Fruit fly (Drosophila melanogaster) whole organism, embryonic: ENCODE measurements around the gene Sfp78E.

Experiments used
- CG12219 ChIP-seq: fragments of 200-800 bp; sonication (Bioruptor generic); optimal IDR thresholded peaks from 3 replicates; lab custom pipeline; 2018; ENCODE audit warnings: missing biosample characterization, mild to moderate bottlenecking, missing genetic modification characterization
- CG12942 ChIP-seq: fragments of 200-800 bp; sonication (Bioruptor generic); optimal IDR thresholded peaks from 3 replicates; lab custom pipeline; 2016; ENCODE audit warnings: missing biosample characterization, missing genetic modification characterization
- CG13775 ChIP-seq: fragments of 200-800 bp; sonication (Bioruptor generic); optimal IDR thresholded peaks from 3 replicates; lab custom pipeline; 2017; ENCODE audit warnings: missing biosample characterization, mild to moderate bottlenecking, missing genetic modification characterization
- CG15011 ChIP-seq: fragments of 200-800 bp; sonication (Bioruptor generic); optimal IDR thresholded peaks from 3 replicates; lab custom pipeline; 2018; ENCODE audit warnings: missing biosample characterization, mild to moderate bottlenecking, missing genetic modification characterization
- CG1602 ChIP-seq: fragments of 200-800 bp; sonication (Bioruptor generic); optimal IDR thresholded peaks from 3 replicates; lab custom pipeline; 2016; ENCODE audit warnings: missing biosample characterization, missing genetic modification characterization
- CG3065 ChIP-seq: fragments of 200-800 bp; sonication (Bioruptor generic); optimal IDR thresholded peaks from 2 replicates; lab custom pipeline; 2016; ENCODE audit warnings: missing biosample characterization, missing genetic modification characterization
- CG31441 ChIP-seq: fragments of 200-800 bp; sonication (Bioruptor generic); IDR thresholded peaks from 2 replicates; pipeline ENCODE4 v1.3.6; 2022; ENCODE audit warnings: missing biosample characterization, missing genetic modification characterization
- CG4360 ChIP-seq: fragments of 200-800 bp; sonication (Bioruptor generic); IDR thresholded peaks from 2 replicates; pipeline ENCODE4 v1.3.6; 2022; ENCODE audit warnings: missing biosample characterization, missing genetic modification characterization
- CG43689 ChIP-seq: fragments of 200-800 bp; sonication (Bioruptor generic); IDR thresholded peaks from 2 replicates; pipeline ENCODE4 v1.3.6; 2022; ENCODE audit warnings: missing biosample characterization, missing genetic modification characterization
- CG4730 ChIP-seq: fragments of 200-800 bp; sonication (Bioruptor generic); IDR thresholded peaks from 2 replicates; pipeline ENCODE4 v1.3.6; 2022; ENCODE audit warnings: missing biosample characterization, missing genetic modification characterization
- CG6272 ChIP-seq: fragments of 200-800 bp; sonication (Bioruptor generic); IDR thresholded peaks from 2 replicates; pipeline ENCODE4 v1.3.6; 2022; ENCODE audit warnings: missing biosample characterization, missing genetic modification characterization
- CG7745 ChIP-seq: fragments of 200-800 bp; sonication (Bioruptor generic); optimal IDR thresholded peaks from 2 replicates; lab custom pipeline; 2018; ENCODE audit warnings: missing biosample characterization, mild to moderate bottlenecking, missing genetic modification characterization, moderate library complexity
- CG9876 ChIP-seq: fragments of 200-800 bp; sonication (Bioruptor generic); optimal IDR thresholded peaks from 2 replicates; lab custom pipeline; 2016; ENCODE audit warnings: missing biosample characterization, missing genetic modification characterization
- CHES-1-like ChIP-seq: fragments of 200-800 bp; sonication (Bioruptor generic); optimal IDR thresholded peaks from 2 replicates; lab custom pipeline; 2016; ENCODE audit warnings: missing biosample characterization, missing genetic modification characterization
- CTCF ChIP-seq: fragments of 200-800 bp; sonication (Bioruptor generic); optimal IDR thresholded peaks from 2 replicates; lab custom pipeline; 2017; ENCODE audit warnings: missing biosample characterization, mild to moderate bottlenecking, missing genetic modification characterization, moderate library complexity
- Camta ChIP-seq: fragments of 200-800 bp; sonication (Bioruptor generic); optimal IDR thresholded peaks from 2 replicates; lab custom pipeline; 2016; ENCODE audit warnings: missing biosample characterization, missing genetic modification characterization
- Dbx ChIP-seq: fragments of 200-800 bp; sonication (Bioruptor generic); IDR thresholded peaks from 3 replicates; pipeline ENCODE4 v1.3.6; 2022; ENCODE audit warnings: missing biosample characterization, missing genetic modification characterization
- Dref ChIP-seq: fragments of 200-800 bp; sonication (Bioruptor generic); IDR thresholded peaks from 2 replicates; pipeline ENCODE4 v1.3.6; 2022; ENCODE audit warnings: missing biosample characterization, missing genetic modification characterization
- HLH54F ChIP-seq: fragments of 200-800 bp; sonication (Bioruptor generic); optimal IDR thresholded peaks from 3 replicates; lab custom pipeline; 2016; ENCODE audit warnings: missing biosample characterization, missing genetic modification characterization
- Hr3 ChIP-seq: fragments of 200-800 bp; sonication (Bioruptor generic); optimal IDR thresholded peaks from 3 replicates; lab custom pipeline; 2016; ENCODE audit warnings: missing biosample characterization, missing genetic modification characterization
- Hr39 ChIP-seq: fragments of >200 bp; optimal IDR thresholded peaks from 2 replicates; lab custom pipeline; 2017
- Kr ChIP-seq: fragments of 200-800 bp; sonication (Bioruptor generic); optimal IDR thresholded peaks from 2 replicates; lab custom pipeline; 2017; ENCODE audit warnings: missing biosample characterization, mild to moderate bottlenecking, missing genetic modification characterization
- Lhr ChIP-seq: fragments of 200-800 bp; sonication (Bioruptor generic); optimal IDR thresholded peaks from 3 replicates; lab custom pipeline; 2017; ENCODE audit warnings: mild to moderate bottlenecking, missing biosample characterization, missing genetic modification reagents, missing genetic modification characterization
- Lpt ChIP-seq: fragments of >200 bp; optimal IDR thresholded peaks from 2 replicates; lab custom pipeline; 2018; ENCODE audit warnings: missing biosample characterization, missing genetic modification characterization
- MBD-R2 ChIP-seq: fragments of 200-800 bp; sonication (Bioruptor generic); IDR thresholded peaks from 2 replicates; pipeline ENCODE4 v1.3.6; 2022; ENCODE audit warnings: missing biosample characterization, missing genetic modification characterization
- Med ChIP-seq: fragments of 200-800 bp; sonication (Bioruptor generic); peaks from one replicate; lab custom pipeline; 2016; ENCODE audit warnings: missing biosample characterization, missing genetic modification characterization, mild to moderate bottlenecking, inconsistent platforms, moderate library complexity
- Mrtf ChIP-seq: fragments of 200-800 bp; sonication (Bioruptor generic); IDR thresholded peaks from 3 replicates; pipeline ENCODE4 v1.3.6; 2022; ENCODE audit warnings: missing biosample characterization, missing genetic modification characterization
- Neu2 ChIP-seq: fragments of 200-800 bp; sonication (Bioruptor generic); optimal IDR thresholded peaks from 3 replicates; lab custom pipeline; 2016; ENCODE audit warnings: missing biosample characterization, missing genetic modification characterization, borderline replicate concordance
- Optix ChIP-seq: fragments of 200-800 bp; sonication (Bioruptor generic); IDR thresholded peaks from 3 replicates; pipeline ENCODE4 v1.3.6; 2022; ENCODE audit warnings: missing biosample characterization, missing genetic modification characterization
- PHDP ChIP-seq: fragments of 200-800 bp; sonication (Bioruptor generic); optimal IDR thresholded peaks from 3 replicates; lab custom pipeline; 2018; ENCODE audit warnings: missing biosample characterization, mild to moderate bottlenecking, missing genetic modification characterization, moderate library complexity
- Spps ChIP-seq: fragments of 200-800 bp; sonication (Bioruptor generic); optimal IDR thresholded peaks from 2 replicates; lab custom pipeline; 2018; ENCODE audit warnings: missing biosample characterization, mild to moderate bottlenecking, missing genetic modification characterization
- Sry-β ChIP-seq: fragments of 200-800 bp; sonication (Bioruptor generic); optimal IDR thresholded peaks from 2 replicates; lab custom pipeline; 2018; ENCODE audit warnings: missing biosample characterization, mild to moderate bottlenecking, missing genetic modification characterization, moderate library complexity
- Stat92E ChIP-seq, 3 experiments: fragments of >200 bp in 2 of 3; fragments of 200-800 bp in 1 of 3; sonication (Bioruptor generic) in 1 of 3; optimal IDR thresholded peaks; 2 replicates each; lab custom pipeline; 2017 to 2019; ENCODE audit warnings: missing biosample characterization in 3 of 3, missing genetic modification characterization in 3 of 3, mild to moderate bottlenecking in 1 of 3, moderate library complexity in 1 of 3
- ab ChIP-seq: fragments of 200-800 bp; sonication (Bioruptor generic); optimal IDR thresholded peaks from 2 replicates; lab custom pipeline; 2016; ENCODE audit warnings: missing biosample characterization, missing genetic modification characterization
- al ChIP-seq: fragments of 200-800 bp; sonication (Bioruptor generic); IDR thresholded peaks from 2 replicates; pipeline ENCODE4 v1.3.6; 2022; ENCODE audit warnings: missing biosample characterization, missing genetic modification characterization
- aop ChIP-seq: fragments of 200-800 bp; sonication (Bioruptor generic); IDR thresholded peaks from 2 replicates; pipeline ENCODE4 v1.3.6; 2022; ENCODE audit warnings: missing biosample characterization, missing genetic modification characterization
- ash1 ChIP-seq: fragments of 200-800 bp; sonication (Bioruptor generic); optimal IDR thresholded peaks from 2 replicates; lab custom pipeline; 2018; ENCODE audit warnings: missing biosample characterization, mild to moderate bottlenecking, missing genetic modification characterization
- dpn ChIP-seq, 2 experiments: fragments of 200-800 bp; sonication (Bioruptor generic); optimal IDR thresholded peaks; 3 replicates each; lab custom pipeline; 2016; ENCODE audit warnings: missing biosample characterization in 2 of 2, missing genetic modification characterization in 2 of 2
- dysf ChIP-seq: fragments of 200-800 bp; sonication (Bioruptor generic); IDR thresholded peaks from 3 replicates; pipeline ENCODE4 v1.3.6; 2022; ENCODE audit warnings: missing biosample characterization, missing genetic modification characterization
- fu2 ChIP-seq: fragments of 200-800 bp; sonication (Bioruptor generic); optimal IDR thresholded peaks from 2 replicates; lab custom pipeline; 2016; ENCODE audit warnings: missing biosample characterization, missing genetic modification characterization
- grn ChIP-seq: fragments of 200-800 bp; sonication (Bioruptor generic); optimal IDR thresholded peaks from 3 replicates; lab custom pipeline; 2017; ENCODE audit warnings: missing biosample characterization, missing genetic modification characterization
- kni ChIP-seq: fragments of 200-800 bp; sonication (Bioruptor generic); optimal IDR thresholded peaks from 3 replicates; lab custom pipeline; 2017; ENCODE audit warnings: mild to moderate bottlenecking, missing biosample characterization, missing genetic modification reagents, missing genetic modification characterization
- nerfin-2 ChIP-seq: fragments of 200-800 bp; sonication (Bioruptor generic); IDR thresholded peaks from 2 replicates; pipeline ENCODE4 v1.3.6; 2022; ENCODE audit warnings: missing biosample characterization, missing genetic modification characterization; ENCODE audit not compliant: partially characterized antibody
- peb ChIP-seq: fragments of 200-800 bp; sonication (Bioruptor generic); IDR thresholded peaks from 2 replicates; pipeline ENCODE4 v1.3.6; 2022; ENCODE audit warnings: missing biosample characterization, missing genetic modification characterization
- pfk ChIP-seq: fragments of 200-800 bp; sonication (Bioruptor generic); optimal IDR thresholded peaks from 2 replicates; lab custom pipeline; 2018; ENCODE audit warnings: missing biosample characterization, mild to moderate bottlenecking, missing genetic modification characterization, moderate library complexity
- pnt ChIP-seq: fragments of 200-800 bp; sonication (Bioruptor generic); optimal IDR thresholded peaks from 3 replicates; lab custom pipeline; 2016; ENCODE audit warnings: missing biosample characterization, missing genetic modification characterization
- rib ChIP-seq: fragments of 200-800 bp; sonication (Bioruptor generic); IDR thresholded peaks from 2 replicates; pipeline ENCODE4 v1.3.6; 2022; ENCODE audit warnings: missing biosample characterization, missing genetic modification characterization
- sna ChIP-seq: fragments of 200-800 bp; sonication (Bioruptor generic); IDR thresholded peaks from 2 replicates; pipeline ENCODE4 v1.3.6; 2022; ENCODE audit warnings: missing biosample characterization, missing genetic modification characterization; ENCODE audit not compliant: partially characterized antibody
- twi ChIP-seq: fragments of 200-800 bp; optimal IDR thresholded peaks from 2 replicates; lab custom pipeline; 2019; ENCODE audit warnings: missing biosample characterization, mild to moderate bottlenecking, missing genetic modification characterization, moderate library complexity
- zen ChIP-seq: fragments of 200-800 bp; sonication (Bioruptor generic); optimal IDR thresholded peaks from 3 replicates; lab custom pipeline; 2018; ENCODE audit warnings: missing biosample characterization, mild to moderate bottlenecking, missing genetic modification characterization, moderate library complexity

Gene Sfp78E

DNA sequence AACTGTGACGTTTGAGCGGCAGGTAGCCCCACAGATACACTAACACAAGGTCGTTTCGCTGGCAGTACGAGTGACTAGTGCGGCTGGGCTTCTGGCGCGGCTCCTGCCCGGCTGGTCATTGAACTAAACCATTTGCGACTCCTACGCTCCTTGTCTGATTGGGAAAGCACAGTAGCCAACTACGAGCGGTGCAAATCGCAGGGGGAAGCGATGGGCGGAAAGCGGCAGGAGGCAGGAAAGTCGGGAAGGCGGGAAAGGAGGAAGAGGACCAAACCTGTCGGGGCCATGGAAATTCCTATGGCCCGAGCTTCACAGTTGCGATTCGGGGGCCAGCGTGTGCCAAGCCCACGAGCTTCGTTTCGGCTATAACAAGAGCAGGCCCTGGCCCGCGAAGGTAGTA, 39.7 kb downstream of the Sfp78E start:
- TF ChIP-seq CG15011 (GFP tag; lab: Kevin White, UChicago) (no peak), Mrtf (GFP tag; lab: Robert Waterston, UW) (no peak), Dbx (GFP tag; lab: Robert Waterston, UW) (no peak), MBD-R2 (GFP tag; lab: Robert Waterston, UW) (no peak), HLH54F (GFP tag; lab: Kevin White, UChicago) (no peak), Med (GFP tag; lab: Kevin White, UChicago) (peak; percentile 68), pfk (GFP tag; lab: Kevin White, UChicago) (no peak), Hr39 (lab: Kevin White, UChicago) (peak; percentile 1)

DNA sequence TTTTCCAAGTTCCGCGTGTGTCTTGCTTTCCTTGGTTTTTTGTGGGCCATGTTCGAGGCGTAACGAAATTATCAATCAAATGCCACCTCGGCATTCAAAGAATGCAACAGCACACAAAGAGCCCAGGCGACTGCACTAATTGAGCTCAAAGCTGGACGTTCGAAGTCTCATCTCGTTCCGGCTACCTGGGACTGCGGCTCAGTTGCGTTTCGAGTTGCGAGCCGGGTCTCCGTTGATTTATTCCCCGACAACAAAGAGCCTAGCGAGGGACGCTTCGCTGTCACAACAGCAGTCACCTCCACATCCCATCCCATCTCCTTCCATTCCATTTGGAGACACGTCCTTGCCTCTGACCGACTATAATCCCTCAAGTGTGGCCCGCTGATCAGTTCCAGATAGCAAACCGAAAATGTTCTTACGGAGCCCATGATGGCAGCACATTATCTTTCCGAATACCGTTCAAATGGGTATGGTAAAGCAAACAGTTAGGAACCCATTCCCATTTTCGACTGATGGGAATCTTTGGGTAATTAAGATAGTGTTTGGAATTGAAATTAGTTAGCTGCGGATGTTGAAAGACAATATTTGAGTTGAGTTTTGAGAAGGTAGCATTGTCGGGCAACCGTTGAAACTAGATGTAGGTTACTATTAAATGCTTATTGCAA, 40.8 kb downstream of the Sfp78E start:
- TF ChIP-seq CG3065 (GFP tag; lab: Kevin White, UChicago) (no peak), Spps (no peak), grn (GFP tag; lab: Kevin White, UChicago) (peak; percentile 90), sna (GFP tag; lab: Robert Waterston, UW) (no peak), CG12942 (GFP tag; lab: Kevin White, UChicago) (no peak), CG13775 (no peak), aop (GFP tag; lab: Robert Waterston, UW) (no peak), CG43689 (GFP tag; lab: Robert Waterston, UW) (no peak), Dbx (GFP tag; lab: Robert Waterston, UW) (no peak), CG4360 (GFP tag; lab: Robert Waterston, UW) (no peak), zen (tag; lab: Kevin White, UChicago) (peak; percentile 43), Neu2 (no peak), CG12219 (GFP tag; lab: Kevin White, UChicago) (no peak), ash1 (GFP tag; lab: Kevin White, UChicago) (no peak), Sry-β (GFP tag; lab: Kevin White, UChicago) (no peak), CG1602 (no peak), pnt (GFP tag; lab: Kevin White, UChicago) (no peak), nerfin-2 (GFP tag; lab: Robert Waterston, UW) (no peak), Optix (GFP tag; lab: Robert Waterston, UW) (no peak), dysf (GFP tag; lab: Robert Waterston, UW) (no peak), Lpt (no peak), CG4730 (no peak), Lhr (GFP tag; lab: Kevin White, UChicago) (no peak), kni (GFP tag; lab: Kevin White, UChicago) (peak; percentile 56), Camta (GFP tag; lab: Kevin White, UChicago) (no peak), CTCF (no peak), rib (GFP tag; lab: Robert Waterston, UW) (no peak), CG6272 (no peak), al (GFP tag; lab: Robert Waterston, UW) (0 out of 2 replicates have a peak, but pooled peaks have one; percentile 8), fu2 (GFP tag; lab: Kevin White, UChicago) (no peak), CG7745 (peak; percentile 50), CG9876 (no peak), Hr3 (no peak), dpn (GFP tag; optimal IDR thresholded peaks at IDR 0.05; lab: Kevin White, UChicago) (no peak), CHES-1-like (GFP tag; lab: Kevin White, UChicago) (no peak), peb (no peak), PHDP (no peak), Stat92E (GFP tag; optimal IDR thresholded peaks at IDR 0.05; lab: Kevin White, UChicago) (no peak), pfk (GFP tag; lab: Kevin White, UChicago) (peak; percentile 51), Dref (GFP tag; lab: Robert Waterston, UW) (no peak), CG31441 (GFP tag; lab: Robert Waterston, UW) (no peak), ab (GFP tag; lab: Kevin White, UChicago) (no peak), Mrtf (GFP tag; lab: Robert Waterston, UW) (no peak), twi (tag; lab: Kevin White, UChicago) (no peak), Kr (GFP tag; lab: Kevin White, UChicago) (peak; percentile 25)
